Worm (Caenorhabditis elegans): ENCODE measurements around the gene W06D12.6.

W06D12.6 gene

DNA sequence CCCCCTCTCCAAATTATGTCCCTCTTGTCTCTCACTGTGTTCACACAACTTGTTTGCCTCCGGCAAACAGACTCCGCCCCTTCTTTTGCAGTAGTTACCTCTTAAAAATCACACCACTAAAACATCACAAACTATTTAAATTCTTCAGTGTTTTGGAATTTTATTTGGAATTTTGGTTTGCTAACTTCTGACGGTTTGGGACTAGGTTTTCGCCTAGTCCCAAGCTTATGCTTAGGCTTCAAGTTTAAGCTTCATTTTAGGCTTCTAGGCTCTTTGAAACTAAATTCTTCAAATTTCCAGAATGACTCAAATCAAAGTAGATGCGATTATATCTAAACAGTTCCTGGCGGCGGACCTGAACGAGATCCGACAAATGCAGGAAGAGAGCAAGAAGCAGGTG is 18.8 kb downstream of the W06D12.6 start, which contains the start of gene fat-5:
TSS of gene fat-5 (plus strand) at position 301 of the 400 bp plus-strand sequence.
- TF ChIP-seq lim-6 (tag; optimal IDR thresholded peaks at IDR 0.05) (no peak), elt-4 (tag; optimal IDR thresholded peaks at IDR 0.05) (no peak), sox-2 (GFP tag; IDR thresholded peaks at IDR 0.05) (no peak), dmd-4 (tag; optimal IDR thresholded peaks at IDR 0.05; ENCODE audit: borderline replicate concordance) (no peak), nhr-232 (tag; optimal IDR thresholded peaks at IDR 0.05) (no peak), gmeb-2 (tag; optimal IDR thresholded peaks at IDR 0.05) (no peak), zip-5 (tag; optimal IDR thresholded peaks at IDR 0.05) (no peak), pqm-1 (tag; optimal IDR thresholded peaks at IDR 0.05) (no peak), ceh-24 (tag; optimal IDR thresholded peaks at IDR 0.05) (no peak), ets-4 (tag; optimal IDR thresholded peaks at IDR 0.05) (no peak), che-1 (tag; optimal IDR thresholded peaks at IDR 0.05) (no peak), hlh-30 (tag; optimal IDR thresholded peaks at IDR 0.05; ENCODE audit: insufficient read depth) (no peak), ceh-22 (tag; optimal IDR thresholded peaks at IDR 0.05) (no peak)

DNA sequence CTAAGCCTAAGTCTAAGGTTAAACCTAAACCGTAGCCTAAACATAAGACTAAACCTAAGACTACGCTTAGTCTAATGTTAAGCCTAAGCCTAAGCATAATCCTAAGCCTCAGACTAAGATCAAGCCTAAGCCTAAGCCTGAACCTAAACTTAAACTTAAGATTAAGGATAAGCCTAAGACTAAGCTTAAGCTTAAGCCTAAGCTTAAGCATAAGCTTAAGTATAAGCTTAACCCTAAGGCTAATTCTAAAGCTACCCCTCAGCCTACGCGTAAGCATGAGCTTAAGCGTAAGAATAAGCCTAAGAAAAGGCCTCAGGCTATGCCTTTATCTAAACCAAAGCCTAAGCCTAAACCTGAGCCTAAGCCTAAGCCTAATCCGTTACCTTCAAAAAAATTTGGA is 22.4 kb downstream of the W06D12.6 start:
- no peak for TF ChIP-seq pax-1 (tag; optimal IDR thresholded peaks at IDR 0.05)
- TF ChIP-seq dve-1 (tag; optimal IDR thresholded peaks at IDR 0.05): peak; percentile 84
- TF ChIP-seq ceh-34 (tag; optimal IDR thresholded peaks at IDR 0.05): no peak

DNA sequence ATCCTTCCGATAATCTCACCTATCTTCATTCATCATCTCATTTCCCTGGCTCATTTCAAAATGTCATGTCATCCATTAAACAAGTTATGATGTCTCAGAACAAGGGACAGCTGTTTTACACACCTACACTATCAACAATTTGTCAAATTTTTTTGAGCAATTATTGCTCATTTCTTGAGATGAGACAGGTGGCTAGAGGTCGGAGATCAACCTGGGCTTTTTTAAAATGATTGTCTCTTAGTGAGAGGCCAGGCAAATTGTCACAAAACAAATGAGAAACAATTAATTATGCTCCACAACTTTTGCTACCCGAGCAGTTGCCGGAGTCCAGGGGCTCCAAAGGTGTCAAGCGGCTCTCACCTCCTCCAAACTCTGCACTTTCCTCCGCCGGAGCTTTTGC is 22.8 kb downstream of the W06D12.6 start:
- TF ChIP-seq unc-55 (GFP tag; optimal IDR thresholded peaks at IDR 0.05) (peak; percentile 75), ceh-18 (tag; optimal IDR thresholded peaks at IDR 0.05) (peak; percentile 29), K09A11.1 (tag; optimal IDR thresholded peaks at IDR 0.05; ENCODE audit: insufficient read depth) (no peak)

- no peak for TF ChIP-seq unc-42 (tag; optimal IDR thresholded peaks at IDR 0.05)
- TF ChIP-seq dmd-4 (tag; optimal IDR thresholded peaks at IDR 0.05; ENCODE audit: borderline replicate concordance): no peak
- TF ChIP-seq ceh-34 (tag; optimal IDR thresholded peaks at IDR 0.05): no peak
- TF ChIP-seq ref-2 (tag; optimal IDR thresholded peaks at IDR 0.05): no peak
- no peak for TF ChIP-seq zip-5 (tag; optimal IDR thresholded peaks at IDR 0.05)
- TF ChIP-seq ceh-48 (tag; optimal IDR thresholded peaks at IDR 0.05): no peak
- TF ChIP-seq elt-2 (tag; optimal IDR thresholded peaks at IDR 0.05): no peak
- TF ChIP-seq sdc-2 (tag; optimal IDR thresholded peaks at IDR 0.05): no peak
- no peak for TF ChIP-seq lin-11 (tag; optimal IDR thresholded peaks at IDR 0.05)
- TF ChIP-seq hlh-6 (tag; optimal IDR thresholded peaks at IDR 0.05): no peak
- no peak for TF ChIP-seq madf-2 (tag; optimal IDR thresholded peaks at IDR 0.05)
- TF ChIP-seq pat-9 (tag; optimal IDR thresholded peaks at IDR 0.05): no peak
- TF ChIP-seq pros-1 (tag; optimal IDR thresholded peaks at IDR 0.05): no peak
- TF ChIP-seq ceh-19 (GFP tag; optimal IDR thresholded peaks at IDR 0.05): no peak
- no peak for TF ChIP-seq C38D4.7 (GFP tag; optimal IDR thresholded peaks at IDR 0.05)
- no peak for TF ChIP-seq unc-86 (tag; optimal IDR thresholded peaks at IDR 0.05)
- no peak for TF ChIP-seq nhr-232 (tag; optimal IDR thresholded peaks at IDR 0.05)
Observed at ce11 chrV:17732516-17732915, 26.6 kb downstream of the W06D12.6 start, which contains the start of gene twk-42. Gene twk-42 (minus strand): TSS chrV:17732616.

- TF ChIP-seq nhr-11 (tag; optimal IDR thresholded peaks at IDR 0.05) (no peak), syd-9 (tag; optimal IDR thresholded peaks at IDR 0.05) (no peak), fax-1 (tag; optimal IDR thresholded peaks at IDR 0.05) (no peak), pag-3 (tag; optimal IDR thresholded peaks at IDR 0.05; ENCODE audit: borderline replicate concordance) (no peak), ceh-6 (GFP tag; optimal IDR thresholded peaks at IDR 0.05) (no peak), pqm-1 (tag; optimal IDR thresholded peaks at IDR 0.05) (no peak), hlh-8 (tag; optimal IDR thresholded peaks at IDR 0.05) (no peak), fkh-10 (GFP tag; optimal IDR thresholded peaks at IDR 0.05) (no peak), lim-6 (tag; optimal IDR thresholded peaks at IDR 0.05) (no peak), madf-2 (tag; optimal IDR thresholded peaks at IDR 0.05) (no peak), odd-2 (tag; optimal IDR thresholded peaks at IDR 0.05) (no peak), pha-2 (tag; optimal IDR thresholded peaks at IDR 0.05) (no peak), K09A11.1 (tag; optimal IDR thresholded peaks at IDR 0.05; ENCODE audit: insufficient read depth) (no peak), ceh-2 (tag; optimal IDR thresholded peaks at IDR 0.05) (no peak), ets-4 (tag; optimal IDR thresholded peaks at IDR 0.05) (no peak), ceh-22 (tag; optimal IDR thresholded peaks at IDR 0.05) (no peak), lin-11 (tag; optimal IDR thresholded peaks at IDR 0.05) (no peak)
Observed at ce11 chrV:17739801-17740200, 33.9 kb downstream of the W06D12.6 start, which contains the start of gene cutl-4. Gene cutl-4 (minus strand): TSS chrV:17739901.

All from whole organism, late embryonic.